Worm (Caenorhabditis elegans) whole organism, early embryonic: ENCODE results near the gene sao-1.

Experiments
- F13C5.2 ChIP-seq: sonication (generic microtip); optimal IDR thresholded peaks from 2 replicates; lab custom pipeline; 2017; ENCODE audit warnings: mild to moderate bottlenecking, missing genetic modification characterization, inconsistent platforms, missing compliant biosample characterization
- aly-1 ChIP-seq: sonication (generic microtip); optimal IDR thresholded peaks from 2 replicates; lab custom pipeline; 2016; ENCODE audit warnings: missing genetic modification characterization, missing compliant biosample characterization
- ama-1 ChIP-seq: fragments of 150-350 bp; optimal IDR thresholded peaks from 2 replicates; lab custom pipeline; 2014
- ceh-13 ChIP-seq: fragments of 200-800 bp; sonication (Bioruptor generic); optimal IDR thresholded peaks from 2 replicates; lab custom pipeline; 2018; ENCODE audit warnings: mild to moderate bottlenecking, missing genetic modification characterization, missing compliant biosample characterization
- ets-7 ChIP-seq: sonication (generic microtip); optimal IDR thresholded peaks from 2 replicates; lab custom pipeline; 2016; ENCODE audit warnings: missing genotype, missing genetic modification characterization, missing compliant biosample characterization
- flt-1 ChIP-seq: fragments of 200-800 bp; sonication (Bioruptor generic); IDR thresholded peaks from 2 replicates; pipeline ENCODE4 v1.3.6; 2022; ENCODE audit warnings: missing genetic modification characterization, missing compliant biosample characterization
- hmbx-1 ChIP-seq: sonication (generic microtip); optimal IDR thresholded peaks from 2 replicates; lab custom pipeline; 2016; ENCODE audit warnings: mild to moderate bottlenecking, missing genetic modification characterization, missing compliant biosample characterization
- hmg-4 ChIP-seq: fragments of 200-800 bp; sonication (Bioruptor generic); optimal IDR thresholded peaks from 2 replicates; lab custom pipeline; 2018; ENCODE audit warnings: mild to moderate bottlenecking, missing genetic modification characterization, missing compliant biosample characterization
- scrt-1 ChIP-seq: fragments of 200-800 bp; sonication (Bioruptor generic); IDR thresholded peaks from 2 replicates; pipeline ENCODE4 v1.3.6; 2022; ENCODE audit warnings: missing genetic modification characterization, missing compliant biosample characterization

DNA sequence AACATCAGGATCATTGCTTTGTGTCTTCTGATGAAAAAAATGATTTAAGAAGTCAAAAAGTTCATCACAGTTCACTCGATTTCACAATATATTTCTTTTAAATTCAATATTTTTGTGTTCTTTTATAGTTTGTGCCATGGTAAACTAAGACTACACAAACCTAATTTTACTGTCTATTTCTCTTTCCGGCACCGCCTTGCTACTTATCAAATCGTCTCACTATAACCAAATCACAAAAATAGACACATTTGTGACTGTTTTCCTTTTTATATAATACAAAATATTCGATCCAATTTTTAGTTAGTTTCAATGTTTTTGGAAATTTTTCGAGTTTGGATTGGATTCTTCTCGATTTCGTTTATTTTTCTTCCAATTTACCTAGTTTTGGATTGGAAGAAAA lies 9.7 kb upstream of the sao-1 start, which contains the start of gene swt-6:
- TF ChIP-seq flt-1: no peak
- TF ChIP-seq ama-1: no peak
- no peak for TF ChIP-seq ceh-13 (GFP tag; lab: Kevin White, UChicago)
- TF ChIP-seq hmg-4 (GFP tag; lab: Kevin White, UChicago): no peak
- TF ChIP-seq ets-7 (tag; lab: Kevin White, UChicago): no peak
- no peak for TF ChIP-seq scrt-1
- TF ChIP-seq hmbx-1 (tag; lab: Kevin White, UChicago): no peak
- no peak for TF ChIP-seq aly-1 (tag; lab: Kevin White, UChicago)
- no peak for TF ChIP-seq F13C5.2
